Fruit fly (Drosophila melanogaster) whole organism, adult: ENCODE data around the gene Slh.

Experiments
- CG11617 ChIP-seq: fragments of 200-800 bp; sonication (Bioruptor generic); optimal IDR thresholded peaks from 2 replicates; lab custom pipeline; 2017; ENCODE audit warnings: mild to moderate bottlenecking, missing biosample characterization, missing genetic modification reagents, missing genetic modification characterization
- CG12768 ChIP-seq: fragments of 200-800 bp; sonication (Bioruptor generic); optimal IDR thresholded peaks from 2 replicates; lab custom pipeline; 2017; ENCODE audit warnings: missing biosample characterization, missing genetic modification characterization, mild to moderate bottlenecking, moderate library complexity, missing genetic modification reagents
- CG33017 ChIP-seq: fragments of 200-800 bp; sonication (Bioruptor generic); optimal IDR thresholded peaks from 2 replicates; lab custom pipeline; 2018; ENCODE audit warnings: missing biosample characterization, mild to moderate bottlenecking, missing genetic modification characterization, moderate library complexity
- CG5204 ChIP-seq: fragments of 200-800 bp; sonication (Bioruptor generic); optimal IDR thresholded peaks from 2 replicates; lab custom pipeline; 2016; ENCODE audit warnings: missing biosample characterization, missing genetic modification characterization
- Clk ChIP-seq: fragments of 200-800 bp; sonication (Bioruptor generic); optimal IDR thresholded peaks from 2 replicates; lab custom pipeline; 2017; ENCODE audit warnings: missing biosample characterization, missing genetic modification characterization
- Crg-1 ChIP-seq: fragments of 200-800 bp; sonication (Bioruptor generic); optimal IDR thresholded peaks from 2 replicates; lab custom pipeline; 2016; ENCODE audit warnings: missing biosample characterization, missing genetic modification characterization
- Mnt ChIP-seq: fragments of 200-800 bp; sonication (Bioruptor generic); optimal IDR thresholded peaks from 2 replicates; lab custom pipeline; 2016; ENCODE audit warnings: missing biosample characterization, mild to moderate bottlenecking, missing genetic modification characterization
- bab1 ChIP-seq: fragments of 200-800 bp; sonication (Bioruptor generic); optimal IDR thresholded peaks from 3 replicates; lab custom pipeline; 2019; ENCODE audit warnings: missing biosample characterization, mild to moderate bottlenecking, missing genetic modification characterization, moderate library complexity
- cic ChIP-seq: fragments of 200-800 bp; sonication (Bioruptor generic); optimal IDR thresholded peaks from 2 replicates; lab custom pipeline; 2017; ENCODE audit warnings: missing biosample characterization, mild to moderate bottlenecking, missing genetic modification characterization, moderate library complexity
- cnc ChIP-seq, 2 experiments: fragments of >200 bp; optimal IDR thresholded peaks; 2 replicates each; lab custom pipeline; 2017
- kay ChIP-seq: fragments of 200-800 bp; sonication (Bioruptor generic); peaks from one replicate; lab custom pipeline; 2016; ENCODE audit warnings: missing biosample characterization, missing genetic modification characterization, borderline replicate concordance
- ovo ChIP-seq: fragments of 200-800 bp; sonication (Bioruptor generic); optimal IDR thresholded peaks from 2 replicates; lab custom pipeline; 2016; ENCODE audit warnings: missing biosample characterization, missing genetic modification characterization
- tj ChIP-seq: fragments of 200-800 bp; sonication (Bioruptor generic); optimal IDR thresholded peaks from 3 replicates; lab custom pipeline; 2017; ENCODE audit warnings: missing biosample characterization, mild to moderate bottlenecking, missing genetic modification characterization, moderate library complexity
- toe ChIP-seq: fragments of 200-800 bp; sonication (Bioruptor generic); optimal IDR thresholded peaks from 2 replicates; lab custom pipeline; 2016; ENCODE audit warnings: missing biosample characterization, missing genetic modification characterization

DNA sequence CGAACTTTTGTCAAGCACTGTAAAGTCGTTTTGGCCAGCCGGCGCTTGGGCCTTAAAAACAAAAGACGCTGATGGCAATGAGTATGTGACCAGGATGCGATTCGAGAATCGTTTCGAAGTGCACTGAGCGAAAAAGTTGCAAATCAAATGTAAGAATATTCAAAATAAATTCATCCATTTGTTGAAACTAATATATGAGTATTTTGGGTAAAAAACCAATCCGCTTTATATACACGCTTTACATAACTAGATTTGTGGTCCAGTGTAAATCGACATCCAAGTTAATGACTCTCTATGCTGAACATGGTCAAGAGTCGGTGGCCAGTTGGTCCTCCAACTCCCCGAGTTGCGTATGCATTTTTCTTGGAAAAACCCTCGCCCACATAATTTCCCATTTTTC, 7.2 kb downstream of the Slh start:
- TF ChIP-seq Clk (GFP tag; lab: Kevin White, UChicago) (no peak), ovo (GFP tag; lab: Kevin White, UChicago) (no peak), tj (no peak), toe (GFP tag; lab: Kevin White, UChicago) (no peak), bab1 (no peak), CG11617 (GFP tag; lab: Kevin White, UChicago) (no peak), CG5204 (GFP tag; lab: Kevin White, UChicago) (no peak), CG33017 (tag; lab: Kevin White, UChicago) (no peak), CG12768 (GFP tag; lab: Kevin White, UChicago) (no peak), Crg-1 (no peak), cnc (optimal IDR thresholded peaks at IDR 0.05; lab: Kevin White, UChicago) (no peak), Mnt (no peak), kay (no peak), cic (GFP tag; lab: Kevin White, UChicago) (no peak)
